Fruit fly (Drosophila melanogaster) whole organism, adult: ENCODE data around the gene Mtch.

Experiments
- CG11617 ChIP-seq: fragments of 200-800 bp; sonication (Bioruptor generic); optimal IDR thresholded peaks from 2 replicates; lab custom pipeline; 2017; ENCODE audit warnings: mild to moderate bottlenecking, missing biosample characterization, missing genetic modification reagents, missing genetic modification characterization
- CG12768 ChIP-seq: fragments of 200-800 bp; sonication (Bioruptor generic); optimal IDR thresholded peaks from 2 replicates; lab custom pipeline; 2017; ENCODE audit warnings: missing biosample characterization, missing genetic modification characterization, mild to moderate bottlenecking, moderate library complexity, missing genetic modification reagents
- CG14711 ChIP-seq: fragments of 200-800 bp; sonication (Bioruptor generic); optimal IDR thresholded peaks from 2 replicates; lab custom pipeline; 2018; ENCODE audit warnings: missing biosample characterization, mild to moderate bottlenecking, missing genetic modification characterization, moderate library complexity
- CG1620 ChIP-seq: fragments of 200-800 bp; sonication (Bioruptor generic); optimal IDR thresholded peaks from 2 replicates; lab custom pipeline; 2016; ENCODE audit warnings: missing biosample characterization, missing genetic modification characterization
- CG33017 ChIP-seq: fragments of 200-800 bp; sonication (Bioruptor generic); optimal IDR thresholded peaks from 2 replicates; lab custom pipeline; 2018; ENCODE audit warnings: missing biosample characterization, mild to moderate bottlenecking, missing genetic modification characterization, moderate library complexity
- CG5204 ChIP-seq: fragments of 200-800 bp; sonication (Bioruptor generic); optimal IDR thresholded peaks from 2 replicates; lab custom pipeline; 2016; ENCODE audit warnings: missing biosample characterization, missing genetic modification characterization
- CG7045 ChIP-seq: fragments of 200-800 bp; sonication (Bioruptor generic); optimal IDR thresholded peaks from 2 replicates; lab custom pipeline; 2017; ENCODE audit warnings: missing biosample characterization, mild to moderate bottlenecking, missing genetic modification characterization
- CG7101 ChIP-seq: fragments of 200-800 bp; sonication (Bioruptor generic); optimal IDR thresholded peaks from 2 replicates; lab custom pipeline; 2018; ENCODE audit warnings: missing biosample characterization, mild to moderate bottlenecking, missing genetic modification characterization, moderate library complexity
- Clk ChIP-seq: fragments of 200-800 bp; sonication (Bioruptor generic); optimal IDR thresholded peaks from 2 replicates; lab custom pipeline; 2017; ENCODE audit warnings: missing biosample characterization, missing genetic modification characterization
- Crg-1 ChIP-seq: fragments of 200-800 bp; sonication (Bioruptor generic); optimal IDR thresholded peaks from 2 replicates; lab custom pipeline; 2016; ENCODE audit warnings: missing biosample characterization, missing genetic modification characterization
- Hr96 ChIP-seq: fragments of 200-800 bp; sonication (Bioruptor generic); optimal IDR thresholded peaks from 2 replicates; lab custom pipeline; 2016; ENCODE audit warnings: missing biosample characterization, missing genetic modification characterization
- Mnt ChIP-seq: fragments of 200-800 bp; sonication (Bioruptor generic); optimal IDR thresholded peaks from 2 replicates; lab custom pipeline; 2016; ENCODE audit warnings: missing biosample characterization, mild to moderate bottlenecking, missing genetic modification characterization
- bab1 ChIP-seq: fragments of 200-800 bp; sonication (Bioruptor generic); optimal IDR thresholded peaks from 3 replicates; lab custom pipeline; 2019; ENCODE audit warnings: missing biosample characterization, mild to moderate bottlenecking, missing genetic modification characterization, moderate library complexity
- cic ChIP-seq: fragments of 200-800 bp; sonication (Bioruptor generic); optimal IDR thresholded peaks from 2 replicates; lab custom pipeline; 2017; ENCODE audit warnings: missing biosample characterization, mild to moderate bottlenecking, missing genetic modification characterization, moderate library complexity
- cnc ChIP-seq, 2 experiments: fragments of >200 bp; optimal IDR thresholded peaks; 2 replicates each; lab custom pipeline; 2017
- kay ChIP-seq: fragments of 200-800 bp; sonication (Bioruptor generic); peaks from one replicate; lab custom pipeline; 2016; ENCODE audit warnings: missing biosample characterization, missing genetic modification characterization, borderline replicate concordance
- ovo ChIP-seq: fragments of 200-800 bp; sonication (Bioruptor generic); optimal IDR thresholded peaks from 2 replicates; lab custom pipeline; 2016; ENCODE audit warnings: missing biosample characterization, missing genetic modification characterization
- pad ChIP-seq: fragments of 200-800 bp; sonication (Bioruptor generic); optimal IDR thresholded peaks from 3 replicates; lab custom pipeline; 2017; ENCODE audit warnings: missing biosample characterization, missing genetic modification characterization, mild to moderate bottlenecking, moderate library complexity, missing genetic modification reagents
- tj ChIP-seq: fragments of 200-800 bp; sonication (Bioruptor generic); optimal IDR thresholded peaks from 3 replicates; lab custom pipeline; 2017; ENCODE audit warnings: missing biosample characterization, mild to moderate bottlenecking, missing genetic modification characterization, moderate library complexity
- toe ChIP-seq: fragments of 200-800 bp; sonication (Bioruptor generic); optimal IDR thresholded peaks from 2 replicates; lab custom pipeline; 2016; ENCODE audit warnings: missing biosample characterization, missing genetic modification characterization

Gene Mtch

DNA sequence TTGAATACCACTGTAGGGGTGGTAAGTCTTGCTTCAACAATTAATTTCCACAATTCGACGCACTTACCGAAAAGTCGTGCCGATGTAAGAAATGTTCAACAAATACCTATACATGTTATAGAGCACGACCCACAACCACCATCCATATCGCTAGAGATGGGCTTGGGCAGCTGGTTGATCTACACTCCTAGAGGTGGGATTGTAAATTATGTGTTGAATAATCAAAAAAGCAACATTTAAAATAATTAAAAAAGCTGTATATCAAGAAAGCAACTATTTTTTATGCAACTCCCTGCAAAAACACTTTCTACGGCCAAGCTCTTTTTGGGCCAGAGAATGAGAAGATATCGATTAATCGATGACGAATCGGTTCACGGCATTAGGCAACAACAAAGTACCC lies at the start of gene Mtch, which contains the start of the genes CG34140 and Mkp:
Mtch (plus strand) TSS at position 376 of the 400 bp plus-strand sequence.
CG34140 (minus strand) TSS at position 174 of the 400 bp plus-strand sequence.
Mkp (minus strand) TSS at position 290 of the 400 bp plus-strand sequence.
- TF ChIP-seq Clk (GFP tag; lab: Kevin White, UChicago) (peak; percentile 71), CG12768 (GFP tag; lab: Kevin White, UChicago) (peak; percentile 63), CG11617 (GFP tag; lab: Kevin White, UChicago) (peak; percentile 92), Hr96 (peak; percentile 92), CG7101 (tag; lab: Kevin White, UChicago) (peak; percentile 86), cic (peak; percentile 47), CG5204 (GFP tag; lab: Kevin White, UChicago) (no peak), toe (GFP tag; lab: Kevin White, UChicago) (no peak), CG7045 (GFP tag; lab: Kevin White, UChicago) (peak; percentile 69), pad (GFP tag; lab: Kevin White, UChicago) (peak; percentile 68), ovo (GFP tag; lab: Kevin White, UChicago) (peak; percentile 78), tj (GFP tag; lab: Kevin White, UChicago) (peak; percentile 75), kay (peak; percentile 73), bab1 (GFP tag; lab: Kevin White, UChicago) (peak; percentile 92), CG1620 (GFP tag; lab: Kevin White, UChicago) (peak; percentile 91), cnc (optimal IDR thresholded peaks at IDR 0.05; lab: Kevin White, UChicago) (no peak), Mnt (peak; percentile 88), CG14711 (tag; lab: Kevin White, UChicago) (peak; percentile 86), CG33017 (tag; lab: Kevin White, UChicago) (peak; percentile 70), Crg-1 (peak; percentile 93)

DNA sequence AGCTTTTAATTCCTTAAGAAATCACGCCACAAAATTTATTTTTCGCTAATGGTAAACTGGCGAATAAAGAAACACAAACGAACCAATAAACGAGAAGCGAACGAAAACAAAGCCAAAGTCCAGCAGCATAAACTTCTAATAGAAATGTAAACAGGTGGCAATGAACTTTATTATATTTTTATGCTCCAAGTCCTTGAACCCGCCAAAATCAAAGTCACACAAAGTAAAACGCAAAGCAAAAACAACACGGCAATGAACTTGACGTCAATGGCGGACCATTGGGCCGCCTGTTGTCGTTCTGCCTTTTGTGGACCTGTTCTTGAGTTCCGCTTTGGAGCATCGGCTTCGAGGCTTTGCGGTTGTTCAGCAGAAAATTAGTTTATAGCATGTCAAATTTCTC lies 49.6 kb upstream of the Mtch start:
- no peak for TF ChIP-seq CG1620 (GFP tag; lab: Kevin White, UChicago)
- TF ChIP-seq toe (GFP tag; lab: Kevin White, UChicago) = no peak
- TF ChIP-seq CG14711 (tag; lab: Kevin White, UChicago) = no peak
- TF ChIP-seq ovo (GFP tag; lab: Kevin White, UChicago) = no peak
- no peak for TF ChIP-seq CG11617 (GFP tag; lab: Kevin White, UChicago)

DNA sequence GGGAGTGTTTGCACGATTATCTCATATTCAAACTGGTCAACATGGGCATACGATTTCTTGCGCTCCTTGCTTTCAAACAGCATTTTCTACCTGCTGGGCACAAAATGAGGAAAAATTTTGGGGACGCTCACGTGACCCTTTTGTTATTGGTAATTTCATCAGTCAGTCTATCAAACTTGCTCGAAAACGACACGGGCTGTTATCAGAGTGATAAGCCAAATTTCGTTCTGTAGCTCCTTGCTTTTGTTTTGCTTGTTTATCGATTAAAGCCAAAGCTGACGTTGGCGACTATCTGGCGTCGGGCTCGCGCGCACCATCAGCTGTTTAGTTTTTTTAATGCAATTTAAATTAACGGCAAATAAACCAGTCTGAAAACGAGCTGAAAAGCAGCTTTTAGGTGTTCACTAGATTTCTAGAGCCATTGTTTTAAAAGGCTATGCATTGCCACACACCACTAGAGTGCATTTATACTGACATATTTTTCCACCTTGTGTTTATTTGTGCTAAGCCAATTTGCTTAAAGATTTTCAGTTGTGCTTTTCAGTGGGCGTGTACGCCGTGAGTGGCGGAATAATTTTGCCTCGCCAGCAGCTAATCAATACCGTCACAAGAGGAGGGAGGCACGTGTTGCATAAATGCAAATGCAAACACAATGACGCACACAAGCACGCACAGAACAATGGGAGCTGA lies 47.7 kb upstream of the Mtch start:
- TF ChIP-seq CG12768 (GFP tag; lab: Kevin White, UChicago) (peak; percentile 12), ovo (GFP tag; lab: Kevin White, UChicago) (peak; percentile 23), Hr96 (no peak), kay (no peak), Crg-1 (peak; percentile 31), Clk (GFP tag; lab: Kevin White, UChicago) (no peak), pad (GFP tag; lab: Kevin White, UChicago) (no peak), CG7045 (GFP tag; lab: Kevin White, UChicago) (no peak), cic (no peak), CG1620 (GFP tag; lab: Kevin White, UChicago) (no peak), cnc (optimal IDR thresholded peaks at IDR 0.05; lab: Kevin White, UChicago) (no peak), tj (GFP tag; lab: Kevin White, UChicago) (peak; percentile 81), bab1 (GFP tag; lab: Kevin White, UChicago) (no peak), toe (GFP tag; lab: Kevin White, UChicago) (no peak), CG7101 (tag; lab: Kevin White, UChicago) (peak; percentile 1), CG5204 (GFP tag; lab: Kevin White, UChicago) (no peak), CG11617 (GFP tag; lab: Kevin White, UChicago) (no peak), CG14711 (tag; lab: Kevin White, UChicago) (no peak), Mnt (no peak), CG33017 (tag; lab: Kevin White, UChicago) (no peak)

DNA sequence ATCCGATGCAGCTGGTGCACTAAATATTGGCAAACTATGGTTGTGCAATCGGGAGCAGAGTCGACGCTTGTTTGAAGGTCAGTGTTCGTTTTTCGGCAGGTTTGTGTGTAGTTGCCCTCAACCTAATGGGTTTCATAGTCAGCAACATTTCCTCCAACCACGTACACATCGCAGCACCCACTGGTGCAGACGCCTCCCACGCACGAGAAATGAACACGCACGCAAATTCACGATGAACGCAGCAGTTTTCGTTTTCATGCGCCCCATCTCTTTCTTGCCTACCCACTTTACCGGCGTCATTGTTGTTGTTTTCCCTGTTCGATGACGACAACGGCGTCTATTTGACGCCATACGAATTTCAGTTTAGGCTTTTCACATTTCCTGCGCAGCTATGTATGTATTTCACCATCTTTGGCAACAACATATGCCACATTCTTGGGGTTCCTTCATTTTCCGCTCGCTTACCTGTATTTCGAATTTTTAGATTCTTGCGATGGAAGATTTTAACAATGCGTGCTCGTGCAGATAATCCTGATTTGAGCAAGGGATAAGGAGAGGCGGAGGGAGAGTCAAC lies 46.7 kb upstream of the Mtch start:
- TF ChIP-seq Clk (GFP tag; lab: Kevin White, UChicago) = no peak
- TF ChIP-seq tj (GFP tag; lab: Kevin White, UChicago) = peak; percentile 68
- TF ChIP-seq kay = peak; percentile 29
- TF ChIP-seq CG7045 (GFP tag; lab: Kevin White, UChicago) = no peak
- TF ChIP-seq cnc (optimal IDR thresholded peaks at IDR 0.05; lab: Kevin White, UChicago) = peak in 1 of 2 experiments; percentile 24
- TF ChIP-seq bab1 (GFP tag; lab: Kevin White, UChicago) = no peak

DNA sequence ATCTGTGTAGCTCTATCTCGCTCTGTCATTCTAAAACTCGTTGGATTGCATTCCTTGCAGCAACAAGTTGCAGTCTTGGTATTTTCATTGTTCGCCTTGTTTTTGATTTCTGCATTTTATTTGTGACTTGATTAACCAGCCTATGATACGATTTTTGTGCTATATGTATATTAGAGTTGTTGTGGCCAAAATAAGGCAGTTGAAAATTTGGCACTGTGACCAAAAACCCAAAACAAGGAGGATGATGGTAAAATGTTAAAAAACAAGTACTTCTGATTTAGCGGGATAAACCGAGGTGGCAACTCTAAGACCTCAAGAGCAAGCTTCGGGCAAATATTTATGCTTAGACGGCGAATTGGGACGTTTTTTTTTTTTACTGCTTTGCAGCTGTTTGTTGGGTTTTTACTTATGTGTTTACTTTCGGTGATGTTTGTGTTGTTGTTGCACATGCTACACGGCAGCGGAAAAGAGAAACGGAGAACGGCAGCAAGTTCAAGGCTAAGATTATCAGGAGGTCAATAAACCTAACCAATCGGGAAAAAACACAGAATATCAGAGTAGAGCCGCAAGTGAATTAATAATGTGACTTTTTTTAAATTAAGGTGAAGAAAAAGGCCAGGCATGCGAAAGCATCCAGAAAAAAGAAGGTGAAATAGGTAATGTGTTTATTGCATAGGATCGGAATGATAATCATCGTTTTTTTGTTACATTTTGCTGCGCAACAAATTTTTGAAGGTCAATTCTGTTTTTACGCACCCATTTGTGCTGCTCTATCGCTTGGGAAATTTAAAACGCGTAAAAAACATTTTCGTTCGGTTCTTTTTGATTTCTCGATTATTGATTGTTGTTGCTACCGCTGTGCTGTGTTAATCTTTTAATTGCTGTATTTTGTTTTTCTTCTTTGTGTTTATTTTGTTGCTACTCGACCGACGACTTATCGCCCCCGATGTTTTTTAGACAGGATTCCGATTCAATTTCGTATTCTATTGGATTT lies 44.6 kb upstream of the Mtch start:
- no peak for TF ChIP-seq ovo (GFP tag; lab: Kevin White, UChicago)
- TF ChIP-seq kay = peak; percentile 84
- no peak for TF ChIP-seq Clk (GFP tag; lab: Kevin White, UChicago)
- no peak for TF ChIP-seq bab1 (GFP tag; lab: Kevin White, UChicago)
- TF ChIP-seq CG11617 (GFP tag; lab: Kevin White, UChicago) = no peak
- TF ChIP-seq cic = no peak
- TF ChIP-seq pad (GFP tag; lab: Kevin White, UChicago) = no peak
- peak; percentile 39 for TF ChIP-seq tj (GFP tag; lab: Kevin White, UChicago)
